ENCODE assay signal across 1 fruit fly cellular context in the genomic region with DNA sequence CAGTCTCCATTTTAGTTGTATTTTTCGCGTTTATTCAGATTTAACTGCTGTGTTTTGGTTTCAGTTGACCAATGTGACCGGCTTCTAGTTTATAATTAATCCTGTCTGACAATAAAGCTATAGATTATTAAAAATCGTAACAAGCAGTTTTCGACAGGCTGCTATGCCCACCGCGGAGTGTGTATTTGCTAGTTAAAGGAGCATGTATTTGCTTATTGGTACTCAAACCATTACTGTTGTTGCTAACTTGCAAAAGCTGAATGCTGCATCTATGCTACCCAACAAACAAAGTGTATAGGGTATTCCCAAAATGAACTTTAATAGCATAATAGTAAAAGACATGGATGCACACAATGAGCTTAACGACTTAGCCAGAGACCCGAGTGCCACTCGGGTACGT.
A peak's percentile ranks its signal among the peaks of the same experiment; 100 is the strongest.
TF ChIP-seq lines count a peak whose summit lies in the region.

A gene (minus strand): TSS at position 100 of the 400 bp plus-strand sequence.

TF ChIP-seq in whole organism, embryonic, 481 proteins besides CTCF, POLR2A, EP300 and RAD21 (continued from another document and continues in another):
- TF ChIP-seq nom (GFP tag; optimal IDR thresholded peaks at IDR 0.05; lab: Kevin White, UChicago) (no peak), CG17829 (tag; optimal IDR thresholded peaks at IDR 0.05; lab: Kevin White, UChicago) (peak; percentile 61), sd (tag; optimal IDR thresholded peaks at IDR 0.05; lab: Kevin White, UChicago) (no peak), CG11695 (GFP tag; IDR thresholded peaks at IDR 0.05; lab: Robert Waterston, UW) (no peak), CG1233 (GFP tag; optimal IDR thresholded peaks at IDR 0.05; lab: Kevin White, UChicago) (no peak), Usf (GFP tag; optimal IDR thresholded peaks at IDR 0.05; lab: Kevin White, UChicago) (no peak), H2.0 (GFP tag; IDR thresholded peaks at IDR 0.05; lab: Robert Waterston, UW) (peak; percentile 24; the same call in 1 of the 2 replicates), pita (GFP tag; optimal IDR thresholded peaks at IDR 0.05; lab: Kevin White, UChicago) (peak; percentile 91), kni (GFP tag; optimal IDR thresholded peaks at IDR 0.05; lab: Kevin White, UChicago) (no peak), CG2199 (GFP tag; IDR thresholded peaks at IDR 0.05; lab: Robert Waterston, UW) (no peak), CG7372 (GFP tag; IDR thresholded peaks at IDR 0.05; lab: Robert Waterston, UW) (0 out of 2 replicates have a peak, but pooled peaks have one; percentile 16), Gug (GFP tag; IDR thresholded peaks at IDR 0.05; lab: Robert Waterston, UW) (peak; percentile 52; the same call in 2 of the 4 replicates), Xrp1 (GFP tag; IDR thresholded peaks at IDR 0.05; lab: Robert Waterston, UW) (peak; percentile 35; the same call in 1 of the 2 replicates), Lhr (GFP tag; optimal IDR thresholded peaks at IDR 0.05; lab: Kevin White, UChicago) (peak; percentile 98), inv (GFP tag; IDR thresholded peaks at IDR 0.05; lab: Robert Waterston, UW; ENCODE audit: partially characterized antibody) (no peak; the same call in 1 of the 2 replicates), row (GFP tag; IDR thresholded peaks at IDR 0.05; lab: Robert Waterston, UW) (peak; percentile 89), Kr (GFP tag; optimal IDR thresholded peaks at IDR 0.05; lab: Kevin White, UChicago) (no peak), CG11723 (GFP tag; optimal IDR thresholded peaks at IDR 0.05; lab: Kevin White, UChicago) (no peak), Dad (GFP tag; optimal IDR thresholded peaks at IDR 0.05; lab: Kevin White, UChicago) (no peak), Dbx (GFP tag; IDR thresholded peaks at IDR 0.05; lab: Robert Waterston, UW) (peak; percentile 70; the same call in 2 of the 3 replicates), shn (GFP tag; optimal IDR thresholded peaks at IDR 0.05; lab: Kevin White, UChicago) (peak; percentile 66), ab (GFP tag; optimal IDR thresholded peaks at IDR 0.05; lab: Kevin White, UChicago) (no peak), Med (GFP tag; lab: Kevin White, UChicago) (peak; percentile 92), gt (GFP tag; IDR thresholded peaks at IDR 0.05; lab: Robert Waterston, UW) (no peak), ttk (GFP tag; IDR thresholded peaks at IDR 0.05; lab: Robert Waterston, UW) (0 out of 2 replicates have a peak, but pooled peaks have one; percentile 9), eve (GFP tag; optimal IDR thresholded peaks at IDR 0.05; lab: Kevin White, UChicago) (peak in 1 of 2 experiments; percentile 54), Six4 (GFP tag; optimal IDR thresholded peaks at IDR 0.05; lab: Kevin White, UChicago) (no peak), CG17912 (GFP tag; optimal IDR thresholded peaks at IDR 0.05; lab: Kevin White, UChicago) (no peak), vvl (GFP tag; IDR thresholded peaks at IDR 0.05; lab: Robert Waterston, UW) (no peak), jing (GFP tag; optimal IDR thresholded peaks at IDR 0.05; lab: Kevin White, UChicago) (peak; percentile 1), CG12071 (GFP tag; optimal IDR thresholded peaks at IDR 0.05; lab: Kevin White, UChicago) (peak; percentile 45), fru (optimal IDR thresholded peaks at IDR 0.05; lab: Kevin White, UChicago) (no peak), Sox102F (GFP tag; optimal IDR thresholded peaks at IDR 0.05; lab: Kevin White, UChicago) (peak; percentile 27), HLH3B (GFP tag; IDR thresholded peaks at IDR 0.05; lab: Robert Waterston, UW) (no peak), luna (GFP tag; optimal IDR thresholded peaks at IDR 0.05; lab: Kevin White, UChicago) (peak; percentile 64), fd96Cb (tag; optimal IDR thresholded peaks at IDR 0.05; lab: Kevin White, UChicago) (no peak), cato (GFP tag; optimal IDR thresholded peaks at IDR 0.05; lab: Kevin White, UChicago; ENCODE audit: borderline replicate concordance) (no peak), Side (GFP tag; optimal IDR thresholded peaks at IDR 0.05; lab: Kevin White, UChicago) (peak; percentile 24), bigmax (GFP tag; optimal IDR thresholded peaks at IDR 0.05; lab: Kevin White, UChicago) (no peak), CG7357 (GFP tag; IDR thresholded peaks at IDR 0.05; lab: Robert Waterston, UW) (no peak), CG10147 (GFP tag; optimal IDR thresholded peaks at IDR 0.05; lab: Kevin White, UChicago) (peak; percentile 33), knrl (GFP tag; IDR thresholded peaks at IDR 0.05; lab: Robert Waterston, UW; ENCODE audit: partially characterized antibody) (peak; percentile 62), Adf1 (GFP tag; IDR thresholded peaks at IDR 0.05; lab: Robert Waterston, UW) (peak; percentile 33), Hey (tag; optimal IDR thresholded peaks at IDR 0.05; lab: Kevin White, UChicago) (no peak), CG1832 (GFP tag; optimal IDR thresholded peaks at IDR 0.05; lab: Kevin White, UChicago) (no peak), Atf6 (GFP tag; IDR thresholded peaks at IDR 0.05; lab: Robert Waterston, UW) (no peak), CG6175 (GFP tag; IDR thresholded peaks at IDR 0.05; lab: Robert Waterston, UW) (0 out of 3 replicates have a peak, but pooled peaks have one; percentile 11), CG18764 (GFP tag; optimal IDR thresholded peaks at IDR 0.05; lab: Kevin White, UChicago) (no peak), CG10462 (GFP tag; optimal IDR thresholded peaks at IDR 0.05; lab: Kevin White, UChicago) (no peak), Nf-YB (GFP tag; optimal IDR thresholded peaks at IDR 0.05; lab: Kevin White, UChicago) (no peak), bcd (GFP tag; optimal IDR thresholded peaks at IDR 0.05; lab: Kevin White, UChicago) (peak; percentile 52), dm (GFP tag; optimal IDR thresholded peaks at IDR 0.05; lab: Kevin White, UChicago) (peak; percentile 94), ro (GFP tag; IDR thresholded peaks at IDR 0.05; lab: Robert Waterston, UW) (no peak), Pdp1 (GFP tag; optimal IDR thresholded peaks at IDR 0.05; lab: Kevin White, UChicago) (peak; percentile 15 to 69), CG10366 (GFP tag; IDR thresholded peaks at IDR 0.05; lab: Robert Waterston, UW) (0 out of 2 replicates have a peak, but pooled peaks have one; percentile 29), dan (GFP tag; IDR thresholded peaks at IDR 0.05; lab: Robert Waterston, UW) (no peak), CG2889 (GFP tag; IDR thresholded peaks at IDR 0.05; lab: Robert Waterston, UW) (no peak), CG7271 (tag; optimal IDR thresholded peaks at IDR 0.05; lab: Kevin White, UChicago) (no peak), Scr (GFP tag; IDR thresholded peaks at IDR 0.05; lab: Robert Waterston, UW; ENCODE audit: partially characterized antibody) (peak; percentile 20), CG10565 (GFP tag; optimal IDR thresholded peaks at IDR 0.05; lab: Kevin White, UChicago) (no peak), Eip74EF (GFP tag; optimal IDR thresholded peaks at IDR 0.05; lab: Kevin White, UChicago) (no peak), CG1602 (GFP tag; optimal IDR thresholded peaks at IDR 0.05; lab: Kevin White, UChicago) (peak; percentile 95), lola (GFP tag; optimal IDR thresholded peaks at IDR 0.05; lab: Kevin White, UChicago) (no peak), Vsx1 (GFP tag; optimal IDR thresholded peaks at IDR 0.05; lab: Kevin White, UChicago) (no peak), CG6813 (GFP tag; optimal IDR thresholded peaks at IDR 0.05; lab: Kevin White, UChicago) (no peak), sima (GFP tag; optimal IDR thresholded peaks at IDR 0.05; lab: Kevin White, UChicago) (no peak), CG10654 (GFP tag; optimal IDR thresholded peaks at IDR 0.05; lab: Kevin White, UChicago) (peak; percentile 12), chinmo (GFP tag; IDR thresholded peaks at IDR 0.05; lab: Robert Waterston, UW; ENCODE audit: partially characterized antibody) (peak; percentile 79; the same call in 1 of the 4 replicates), HLHmδ (GFP tag; optimal IDR thresholded peaks at IDR 0.05; lab: Kevin White, UChicago) (no peak), Poxn (GFP tag; IDR thresholded peaks at IDR 0.05; lab: Robert Waterston, UW) (no peak), dimm (GFP tag; IDR thresholded peaks at IDR 0.05; lab: Robert Waterston, UW) (no peak), Oaz (GFP tag; IDR thresholded peaks at IDR 0.05; lab: Robert Waterston, UW) (no peak), CG4707 (GFP tag; optimal IDR thresholded peaks at IDR 0.05; lab: Kevin White, UChicago) (no peak), GATAe (GFP tag; conservative IDR thresholded peaks at IDR 0.05; lab: Robert Waterston, UW) (no peak), lilli (GFP tag; optimal IDR thresholded peaks at IDR 0.05; lab: Kevin White, UChicago) (peak; percentile 33), al (GFP tag; IDR thresholded peaks at IDR 0.05; lab: Robert Waterston, UW) (peak; percentile 47; the same call in 1 of the 2 replicates), CG16863 (GFP tag; optimal IDR thresholded peaks at IDR 0.05; lab: Kevin White, UChicago) (no peak), rib (GFP tag; IDR thresholded peaks at IDR 0.05; lab: Robert Waterston, UW) (no peak), CG11504 (tag; optimal IDR thresholded peaks at IDR 0.05; lab: Kevin White, UChicago) (peak; percentile 70), CG17612 (GFP tag; IDR thresholded peaks at IDR 0.05; lab: Robert Waterston, UW) (0 out of 2 replicates have a peak, but pooled peaks have one; percentile 11), CG32772 (GFP tag; IDR thresholded peaks at IDR 0.05; lab: Robert Waterston, UW) (no peak), CG4617 (GFP tag; optimal IDR thresholded peaks at IDR 0.05; lab: Kevin White, UChicago; ENCODE audit: borderline replicate concordance) (peak; percentile 91), NK7.1 (GFP tag; optimal IDR thresholded peaks at IDR 0.05; lab: Kevin White, UChicago) (no peak), trh (GFP tag; optimal IDR thresholded peaks at IDR 0.05; lab: Kevin White, UChicago) (no peak), CG9876 (GFP tag; optimal IDR thresholded peaks at IDR 0.05; lab: Kevin White, UChicago) (peak; percentile 46), ewg (GFP tag; optimal IDR thresholded peaks at IDR 0.05; lab: Kevin White, UChicago) (peak; percentile 11), Blimp-1 (GFP tag; optimal IDR thresholded peaks at IDR 0.05; lab: Kevin White, UChicago) (no peak), sug (tag; optimal IDR thresholded peaks at IDR 0.05; lab: Kevin White, UChicago) (peak; percentile 64), CG18619 (GFP tag; optimal IDR thresholded peaks at IDR 0.05; lab: Kevin White, UChicago) (peak; percentile 26), crp (GFP tag; optimal IDR thresholded peaks at IDR 0.05; lab: Kevin White, UChicago) (no peak), ac (GFP tag; optimal IDR thresholded peaks at IDR 0.05; lab: Kevin White, UChicago) (no peak), Dref (GFP tag; IDR thresholded peaks at IDR 0.05; lab: Robert Waterston, UW) (peak; percentile 62), CG31441 (GFP tag; IDR thresholded peaks at IDR 0.05; lab: Robert Waterston, UW) (0 out of 2 replicates have a peak, but pooled peaks have one; percentile 37), da (GFP tag; optimal IDR thresholded peaks at IDR 0.05; lab: Kevin White, UChicago) (peak; percentile 69), B-H2 (GFP tag; optimal IDR thresholded peaks at IDR 0.05; lab: Kevin White, UChicago) (peak; percentile 52), CG33213 (GFP tag; optimal IDR thresholded peaks at IDR 0.05; lab: Kevin White, UChicago) (peak; percentile 95), CG17361 (GFP tag; IDR thresholded peaks at IDR 0.05; lab: Robert Waterston, UW) (no peak; the same call in 2 of the 3 replicates), CG7839 (tag; optimal IDR thresholded peaks at IDR 0.05; lab: Kevin White, UChicago) (peak; percentile 36), gsb-n (tag; optimal IDR thresholded peaks at IDR 0.05; lab: Kevin White, UChicago) (peak; percentile 7), Atf3 (GFP tag; optimal IDR thresholded peaks at IDR 0.05; lab: Kevin White, UChicago) (peak; percentile 55), CG13287 (GFP tag; IDR thresholded peaks at IDR 0.05; lab: Robert Waterston, UW; ENCODE audit: partially characterized antibody) (peak; percentile 69), hth (optimal IDR thresholded peaks at IDR 0.05; lab: Kevin White, UChicago) (no peak), CG7745 (tag; optimal IDR thresholded peaks at IDR 0.05; lab: Kevin White, UChicago) (no peak), CG18599 (GFP tag; optimal IDR thresholded peaks at IDR 0.05; lab: Kevin White, UChicago) (no peak), CG12744 (GFP tag; optimal IDR thresholded peaks at IDR 0.05; lab: Kevin White, UChicago) (peak; percentile 49), CG4360 (GFP tag; IDR thresholded peaks at IDR 0.05; lab: Robert Waterston, UW) (no peak; the same call in 1 of the 2 replicates), tap (tag; optimal IDR thresholded peaks at IDR 0.05; lab: Kevin White, UChicago) (peak; percentile 16), D (optimal IDR thresholded peaks at IDR 0.05; lab: Kevin White, UChicago) (no peak), D (GFP tag; optimal IDR thresholded peaks at IDR 0.05; lab: Kevin White, UChicago) (no peak), sc (optimal IDR thresholded peaks at IDR 0.05; lab: Kevin White, UChicago) (no peak), sc (GFP tag; optimal IDR thresholded peaks at IDR 0.05; lab: Kevin White, UChicago) (no peak), H15 (GFP tag; IDR thresholded peaks at IDR 0.05; lab: Robert Waterston, UW) (peak; percentile 40; the same call in 1 of the 3 replicates), Hr39 (optimal IDR thresholded peaks at IDR 0.05; lab: Kevin White, UChicago) (no peak), tup (GFP tag; optimal IDR thresholded peaks at IDR 0.05; lab: Kevin White, UChicago) (no peak), mld (GFP tag; IDR thresholded peaks at IDR 0.05; lab: Robert Waterston, UW; ENCODE audit: partially characterized antibody) (no peak), Sox100B (GFP tag; optimal IDR thresholded peaks at IDR 0.05; lab: Kevin White, UChicago) (no peak), Neu2 (GFP tag; optimal IDR thresholded peaks at IDR 0.05; lab: Kevin White, UChicago; ENCODE audit: borderline replicate concordance) (no peak), vfl (GFP tag; optimal IDR thresholded peaks at IDR 0.05; lab: Kevin White, UChicago) (peak; percentile 41), CG13424 (tag; optimal IDR thresholded peaks at IDR 0.05; lab: Kevin White, UChicago) (peak; percentile 36), pan (optimal IDR thresholded peaks at IDR 0.05; lab: Kevin White, UChicago) (no peak), pan (GFP tag; optimal IDR thresholded peaks at IDR 0.05 in 1 of 2, IDR thresholded peaks at IDR 0.05 in 1 of 2) (peak in 1 of 2 experiments; percentile 23), CG7987 (GFP tag; optimal IDR thresholded peaks at IDR 0.05; lab: Kevin White, UChicago) (peak; percentile 39), Gsc (GFP tag; IDR thresholded peaks at IDR 0.05; lab: Robert Waterston, UW) (no peak), CoRest (tag; optimal IDR thresholded peaks at IDR 0.05; lab: Kevin White, UChicago) (peak; percentile 73), CG4404 (GFP tag; IDR thresholded peaks at IDR 0.05; lab: Robert Waterston, UW) (no peak), emc (GFP tag; optimal IDR thresholded peaks at IDR 0.05; lab: Kevin White, UChicago) (peak; percentile 34)
